Worm (Caenorhabditis elegans) whole organism, L4 larva: ENCODE measurements around the gene ttm-2.

Experiments used
- D1046.2 ChIP-seq: fragments of 200-800 bp; sonication (Bioruptor generic); IDR thresholded peaks from 2 replicates; pipeline ENCODE4 v1.3.6; 2022; ENCODE audit warnings: missing genetic modification characterization, missing compliant biosample characterization
- F26F4.8 ChIP-seq: fragments of 200-800 bp; sonication (Bioruptor generic); conservative IDR thresholded peaks from 2 replicates; pipeline ENCODE4 v1.3.6; 2022; ENCODE audit warnings: missing genetic modification characterization, missing compliant biosample characterization
- F44E2.7 ChIP-seq: fragments of 200-800 bp; sonication (Bioruptor generic); IDR thresholded peaks from 2 replicates; pipeline ENCODE4 v2.1.2; 2022; ENCODE audit warnings: missing genetic modification characterization, missing compliant biosample characterization
- R02D3.7 ChIP-seq: fragments of 150-350 bp; sonication (generic microtip); optimal IDR thresholded peaks from 3 replicates; lab custom pipeline; 2014; ENCODE audit warnings: missing biosample characterization, missing genetic modification characterization
- T20F7.1 ChIP-seq: fragments of 200-800 bp; sonication (Bioruptor generic); optimal IDR thresholded peaks from 2 replicates; lab custom pipeline; 2018; ENCODE audit warnings: mild to moderate bottlenecking, missing genetic modification characterization, missing compliant biosample characterization
- Y75B8A.6 ChIP-seq: fragments of 200-800 bp; sonication (Bioruptor generic); IDR thresholded peaks from 2 replicates; pipeline ENCODE4 v1.3.6; 2022; ENCODE audit warnings: missing genetic modification reagents, missing genetic modification characterization, missing compliant biosample characterization
- ZK337.2 ChIP-seq: fragments of 200-800 bp; sonication (Bioruptor generic); IDR thresholded peaks from 2 replicates; pipeline ENCODE4 v1.3.6; 2022; ENCODE audit warnings: missing genetic modification reagents, missing genetic modification characterization, missing compliant biosample characterization
- aha-1 ChIP-seq: fragments of 150-350 bp; peaks from one replicate; lab custom pipeline; 2014; ENCODE audit warnings: missing biosample characterization, missing genetic modification characterization
- ama-1 ChIP-seq: fragments of 150-350 bp; optimal IDR thresholded peaks from 2 replicates; lab custom pipeline; 2014; ENCODE audit warnings: inconsistent platforms, mixed read lengths
- arid-1 ChIP-seq: fragments of 200-800 bp; sonication (Bioruptor generic); conservative IDR thresholded peaks from 2 replicates; pipeline ENCODE4 v1.3.6; 2022; ENCODE audit warnings: missing genetic modification reagents, missing genetic modification characterization, missing compliant biosample characterization
- ceh-28 ChIP-seq: fragments of 150-350 bp; optimal IDR thresholded peaks from 2 replicates; lab custom pipeline; 2014; ENCODE audit warnings: missing biosample characterization, missing genetic modification reagents, missing genetic modification characterization
- ctbp-1 ChIP-seq: fragments of 200-800 bp; sonication (Bioruptor generic); IDR thresholded peaks from 2 replicates; pipeline ENCODE4 v1.3.6; 2022; ENCODE audit warnings: missing genetic modification reagents, missing genetic modification characterization, missing compliant biosample characterization
- daf-12 ChIP-seq: fragments of 150-350 bp; optimal IDR thresholded peaks from 2 replicates; lab custom pipeline; 2014; ENCODE audit warnings: missing biosample characterization, missing genetic modification reagents, missing genetic modification characterization
- daf-16 ChIP-seq, 3 experiments: sonication (generic microtip); optimal IDR thresholded peaks; 2 replicates each; lab custom pipeline; 2016 to 2017; ENCODE audit warnings: missing genetic modification characterization in 3 of 3, missing genetic modification reagents in 3 of 3, mild to moderate bottlenecking in 2 of 3, missing compliant biosample characterization in 2 of 3, missing biosample characterization in 1 of 3, moderate library complexity in 1 of 3
- daf-19 ChIP-seq: fragments of 200-800 bp; sonication (Bioruptor generic); conservative IDR thresholded peaks from 2 replicates; pipeline ENCODE4 v1.3.6; 2022; ENCODE audit warnings: missing genetic modification characterization, missing compliant biosample characterization
- daf-8 ChIP-seq: fragments of 200-800 bp; sonication (Bioruptor generic); IDR thresholded peaks from 2 replicates; pipeline ENCODE4 v1.3.6; 2022; ENCODE audit warnings: missing genetic modification characterization, missing compliant biosample characterization
- dmd-6 ChIP-seq: fragments of 200-800 bp; sonication (Bioruptor generic); IDR thresholded peaks from 2 replicates; pipeline ENCODE4 v1.3.6; 2022; ENCODE audit warnings: missing genetic modification reagents, missing genetic modification characterization, missing compliant biosample characterization
- dve-1 ChIP-seq: sonication (generic microtip); optimal IDR thresholded peaks from 2 replicates; lab custom pipeline; 2017; ENCODE audit warnings: antibody characterized with exemption, mild to moderate bottlenecking, missing genetic modification characterization, missing compliant biosample characterization; ENCODE audit not compliant: insufficient read depth
- egl-43 ChIP-seq: fragments of 200-800 bp; sonication (Bioruptor generic); IDR thresholded peaks from 2 replicates; pipeline ENCODE4 v1.3.6; 2022; ENCODE audit warnings: missing genetic modification reagents, missing genetic modification characterization, missing compliant biosample characterization
- hlh-11 ChIP-seq: fragments of 200-800 bp; sonication (Bioruptor generic); optimal IDR thresholded peaks from 2 replicates; lab custom pipeline; 2018; ENCODE audit warnings: mild to moderate bottlenecking, missing genetic modification characterization, missing compliant biosample characterization
- hlh-30 ChIP-seq: sonication (generic microtip); optimal IDR thresholded peaks from 2 replicates; lab custom pipeline; 2017; ENCODE audit warnings: antibody characterized with exemption, mild to moderate bottlenecking, missing genetic modification characterization, missing compliant biosample characterization; ENCODE audit not compliant: insufficient read depth
- lin-1 ChIP-seq: fragments of 200-800 bp; sonication (Bioruptor generic); IDR thresholded peaks from 2 replicates; pipeline ENCODE4 v1.3.6; 2022; ENCODE audit warnings: missing genetic modification reagents, missing genetic modification characterization, missing compliant biosample characterization
- lin-38 ChIP-seq: fragments of 200-800 bp; sonication (Bioruptor generic); IDR thresholded peaks from 2 replicates; pipeline ENCODE4 v1.3.6; 2022; ENCODE audit warnings: missing genetic modification reagents, missing genetic modification characterization, missing compliant biosample characterization
- lir-3 ChIP-seq: sonication (generic microtip); optimal IDR thresholded peaks from 2 replicates; lab custom pipeline; 2016; ENCODE audit warnings: mild to moderate bottlenecking, missing genetic modification characterization, missing compliant biosample characterization
- lsy-2 ChIP-seq, 2 experiments: fragments of 150-350 bp in 1 of 2; sonication (generic microtip) in 1 of 2; optimal IDR thresholded peaks; 2 replicates each; lab custom pipeline; 2014 to 2017; ENCODE audit warnings: missing biosample characterization in 2 of 2, missing genetic modification characterization in 2 of 2
- madf-5 ChIP-seq, 2 experiments: fragments of 200-800 bp; sonication (Bioruptor generic); IDR thresholded peaks; 2 replicates each; pipeline ENCODE4 v1.3.6; 2022; ENCODE audit warnings: missing compliant biosample characterization in 2 of 2, missing genetic modification characterization in 2 of 2
- mdl-1 ChIP-seq, 2 experiments: fragments of 150-350 bp in 1 of 2; sonication (generic microtip) in 1 of 2; optimal IDR thresholded peaks; 2 replicates each; lab custom pipeline; 2014 to 2017; ENCODE audit warnings: missing biosample characterization in 2 of 2, missing genetic modification characterization in 2 of 2
- mep-1 ChIP-seq: fragments of 150-350 bp; sonication (generic microtip); optimal IDR thresholded peaks from 3 replicates; lab custom pipeline; 2014; ENCODE audit warnings: missing biosample characterization, missing genetic modification characterization
- mes-2 ChIP-seq: sonication (generic microtip); optimal IDR thresholded peaks from 2 replicates; lab custom pipeline; 2016; ENCODE audit warnings: missing genotype, mild to moderate bottlenecking, missing genetic modification characterization, missing compliant biosample characterization; ENCODE audit not compliant: poor library complexity, severe bottlenecking
- nhr-10 ChIP-seq: fragments of 150-350 bp; optimal IDR thresholded peaks from 2 replicates; lab custom pipeline; 2014; ENCODE audit warnings: missing biosample characterization, missing genetic modification characterization
- nhr-102 ChIP-seq: sonication (generic microtip); optimal IDR thresholded peaks from 2 replicates; lab custom pipeline; 2016; ENCODE audit warnings: mild to moderate bottlenecking, missing genetic modification characterization, moderate library complexity, missing compliant biosample characterization
- nhr-11 ChIP-seq: fragments of 150-350 bp; optimal IDR thresholded peaks from 2 replicates; lab custom pipeline; 2014; ENCODE audit warnings: missing biosample characterization, missing genetic modification characterization
- nhr-237 ChIP-seq: sonication (generic microtip); optimal IDR thresholded peaks from 2 replicates; lab custom pipeline; 2017; ENCODE audit warnings: missing biosample characterization, missing genetic modification characterization
- nhr-28 ChIP-seq: fragments of 150-350 bp; optimal IDR thresholded peaks from 2 replicates; lab custom pipeline; 2014; ENCODE audit warnings: missing biosample characterization, missing genetic modification characterization
- nhr-48 ChIP-seq: sonication (generic microtip); optimal IDR thresholded peaks from 2 replicates; lab custom pipeline; 2016; ENCODE audit warnings: mild to moderate bottlenecking, missing genetic modification characterization, missing compliant biosample characterization
- nhr-6 ChIP-seq: fragments of 150-350 bp; optimal IDR thresholded peaks from 2 replicates; lab custom pipeline; 2014; ENCODE audit warnings: missing biosample characterization, missing genetic modification characterization
- nhr-77 ChIP-seq: fragments of 150-350 bp; optimal IDR thresholded peaks from 2 replicates; lab custom pipeline; 2014; ENCODE audit warnings: missing biosample characterization, missing genetic modification characterization
- php-3 ChIP-seq: fragments of 200-800 bp; sonication (Bioruptor generic); IDR thresholded peaks from 2 replicates; pipeline ENCODE4 v1.3.6; 2022; ENCODE audit warnings: missing genetic modification reagents, missing genetic modification characterization, missing compliant biosample characterization
- snpc-4 ChIP-seq: fragments of 150-350 bp; optimal IDR thresholded peaks from 2 replicates; lab custom pipeline; 2014; ENCODE audit warnings: missing biosample characterization, missing genetic modification characterization
- spr-3 ChIP-seq: fragments of 200-800 bp; sonication (Bioruptor generic); optimal IDR thresholded peaks from 2 replicates; lab custom pipeline; 2018; ENCODE audit warnings: mild to moderate bottlenecking, missing genetic modification characterization, missing compliant biosample characterization
- tra-1 ChIP-seq: fragments of 200-800 bp; sonication (Bioruptor generic); IDR thresholded peaks from 2 replicates; pipeline ENCODE4 v1.3.6; 2022; ENCODE audit warnings: missing genetic modification reagents, missing genetic modification characterization, missing compliant biosample characterization
- unc-130 ChIP-seq: sonication (generic microtip); optimal IDR thresholded peaks from 2 replicates; lab custom pipeline; 2016; ENCODE audit warnings: missing genetic modification reagents, missing genetic modification characterization, missing compliant biosample characterization
- unc-62 ChIP-seq, 3 experiments: fragments of 150-350 bp in 1 of 3; sonication (generic microtip); optimal IDR thresholded peaks in 2 of 3; peaks in 1 of 3; 1 replicate in 1 of 3; 2 replicates in 2 of 3; lab custom pipeline; 2014 to 2017; ENCODE audit warnings: missing biosample characterization in 3 of 3, missing genetic modification characterization in 3 of 3, missing genetic modification reagents in 3 of 3, missing genotype in 1 of 3
- ztf-7 ChIP-seq: fragments of 150-350 bp; optimal IDR thresholded peaks from 2 replicates; lab custom pipeline; 2014; ENCODE audit warnings: missing biosample characterization, missing genetic modification characterization

ttm-2 gene

ce11 chrII:4769096-4769495 is 2.9 kb upstream of the ttm-2 start:
- TF ChIP-seq dve-1 (tag; lab: Kevin White, UChicago) (peak; percentile 84), nhr-28 (tag; lab: Kevin White, UChicago) (peak; percentile 79), ceh-28 (no peak), T20F7.1 (peak; percentile 42), tra-1 (GFP tag; lab: Robert Waterston, UW) (peak; percentile 80; the same call in 1 of the 2 replicates), ama-1 (lab: Kevin White, UChicago) (no peak), hlh-30 (tag; lab: Kevin White, UChicago) (peak; percentile 59), nhr-10 (tag; lab: Kevin White, UChicago) (no peak), ZK337.2 (no peak), spr-3 (GFP tag; lab: Kevin White, UChicago) (no peak), daf-8 (GFP tag; lab: Robert Waterston, UW) (no peak), mes-2 (no peak), daf-16 (GFP tag; optimal IDR thresholded peaks at IDR 0.05; lab: Kevin White, UChicago) (peak in 1 of 2 experiments; percentile 53), daf-16 (tag; optimal IDR thresholded peaks at IDR 0.05; lab: Kevin White, UChicago) (peak; percentile 96), lir-3 (no peak), nhr-102 (tag; lab: Kevin White, UChicago) (peak; percentile 61), ztf-7 (tag; lab: Kevin White, UChicago) (no peak), daf-12 (tag; lab: Kevin White, UChicago) (no peak), lin-1 (GFP tag; lab: Robert Waterston, UW) (peak; percentile 87), unc-130 (GFP tag; lab: Kevin White, UChicago) (no peak), aha-1 (tag; lab: Kevin White, UChicago) (no peak), nhr-77 (tag; lab: Kevin White, UChicago) (peak; percentile 44), nhr-48 (tag; lab: Kevin White, UChicago) (peak; percentile 25), lsy-2 (tag; optimal IDR thresholded peaks at IDR 0.05; lab: Kevin White, UChicago) (peak in 1 of 2 experiments; percentile 5), F44E2.7 (GFP tag; lab: Robert Waterston, UW) (no peak), hlh-11 (tag; lab: Kevin White, UChicago) (peak; percentile 73), dmd-6 (peak; percentile 97), mep-1 (tag; lab: Kevin White, UChicago) (no peak), F26F4.8 (no peak), Y75B8A.6 (no peak), php-3 (GFP tag; lab: Robert Waterston, UW) (peak; percentile 91), nhr-6 (tag; lab: Kevin White, UChicago) (no peak), daf-19 (no peak), snpc-4 (tag; lab: Kevin White, UChicago) (no peak), nhr-11 (tag; lab: Kevin White, UChicago) (no peak), mdl-1 (tag; optimal IDR thresholded peaks at IDR 0.05; lab: Kevin White, UChicago) (peak in 1 of 2 experiments; percentile 62)

ce11 chrII:4767612-4768011 is 1.4 kb upstream of the ttm-2 start:
- peak in 1 of 2 experiments; percentile 28 for TF ChIP-seq unc-62 (GFP tag; optimal IDR thresholded peaks at IDR 0.05 in 1 of 2; lab: Kevin White, UChicago)
- TF ChIP-seq unc-62 (tag; optimal IDR thresholded peaks at IDR 0.05; lab: Kevin White, UChicago) = no peak
- no peak for TF ChIP-seq mes-2

- TF ChIP-seq R02D3.7 (tag; lab: Kevin White, UChicago) = no peak
- peak; percentile 69 for TF ChIP-seq aha-1 (tag; lab: Kevin White, UChicago)
- TF ChIP-seq D1046.2 (GFP tag; lab: Robert Waterston, UW) = no peak
- TF ChIP-seq ztf-7 (tag; lab: Kevin White, UChicago) = no peak
- TF ChIP-seq egl-43 (GFP tag; lab: Robert Waterston, UW) = peak; percentile 15; the same call in 1 of the 2 replicates
- TF ChIP-seq dmd-6 = no peak
- no peak for TF ChIP-seq nhr-237 (tag; lab: Kevin White, UChicago)
- no peak for TF ChIP-seq arid-1 (GFP tag; lab: Robert Waterston, UW)
- TF ChIP-seq unc-62 (GFP tag; optimal IDR thresholded peaks at IDR 0.05 in 1 of 2; lab: Kevin White, UChicago) = no peak
- no peak for TF ChIP-seq unc-62 (tag; optimal IDR thresholded peaks at IDR 0.05; lab: Kevin White, UChicago)
- no peak for TF ChIP-seq ama-1 (lab: Kevin White, UChicago)
- peak; percentile 57 for TF ChIP-seq nhr-28 (tag; lab: Kevin White, UChicago)
- TF ChIP-seq madf-5 (GFP tag; IDR thresholded peaks at IDR 0.05; lab: Robert Waterston, UW) = no peak
- TF ChIP-seq lin-38 (GFP tag; lab: Robert Waterston, UW) = no peak
- no peak for TF ChIP-seq ctbp-1 (GFP tag; lab: Robert Waterston, UW)
These were observed 3.5 kb downstream of the ttm-2 start, which contains the start of gene F26G1.2 for ce11 chrII:4762574-4763285. Gene F26G1.2, plus strand, starts transcription at chrII:4763081.
